Fruit fly (Drosophila melanogaster) whole organism, pupa: ENCODE data around the gene Rcd-1.

ENCODE experiments used
- CG10348 ChIP-seq: fragments of 200-800 bp; sonication (Bioruptor generic); IDR thresholded peaks from 2 replicates; pipeline ENCODE4 v1.3.6; 2022; ENCODE audit warnings: missing biosample characterization, missing genetic modification characterization
- CG8301 ChIP-seq: fragments of 200-800 bp; sonication (Bioruptor generic); optimal IDR thresholded peaks from 2 replicates; lab custom pipeline; 2018; ENCODE audit warnings: missing biosample characterization, mild to moderate bottlenecking, missing genetic modification characterization
- EcR ChIP-seq: fragments of 200-800 bp; sonication (Bioruptor generic); optimal IDR thresholded peaks from 3 replicates; lab custom pipeline; 2019; ENCODE audit warnings: missing biosample characterization, missing genetic modification characterization, mild to moderate bottlenecking, moderate library complexity, missing genetic modification reagents
- Pif1A ChIP-seq: fragments of 200-800 bp; sonication (Bioruptor generic); optimal IDR thresholded peaks from 3 replicates; lab custom pipeline; 2016; ENCODE audit warnings: missing biosample characterization, missing genetic modification characterization
- Pif1B ChIP-seq: fragments of 200-800 bp; sonication (Bioruptor generic); optimal IDR thresholded peaks from 3 replicates; lab custom pipeline; 2016; ENCODE audit warnings: missing biosample characterization, missing genetic modification characterization
- gl ChIP-seq: fragments of 200-800 bp; sonication (Bioruptor generic); optimal IDR thresholded peaks from 2 replicates; lab custom pipeline; 2018; ENCODE audit warnings: missing biosample characterization, mild to moderate bottlenecking, missing genetic modification characterization

dm6 chrX:19618183-19618740 lies 20.3 kb upstream of the Rcd-1 start, which contains the start of the genes Pstk and Tim9b:
- no peak for TF ChIP-seq Pif1A (GFP tag; lab: Kevin White, UChicago)
- no peak for TF ChIP-seq CG8301 (tag; lab: Kevin White, UChicago)
- no peak for TF ChIP-seq EcR (GFP tag; lab: Kevin White, UChicago)
- no peak for TF ChIP-seq CG10348 (GFP tag; lab: Robert Waterston, UW)
- TF ChIP-seq Pif1B: no peak
- no peak for TF ChIP-seq gl (tag; lab: Kevin White, UChicago)
